Worm (Caenorhabditis elegans): ENCODE results near the gene msp-51.

ce11 chrIV:5332178-5332577 lies 37.0 kb upstream of the msp-51 start, which contains the start of gene Y4C6B.3:
- no peak for TF ChIP-seq nhr-77 (tag; optimal IDR thresholded peaks at IDR 0.05)
- no peak for TF ChIP-seq lin-39 (tag; optimal IDR thresholded peaks at IDR 0.05)
- no peak for TF ChIP-seq ztf-4 (tag; optimal IDR thresholded peaks at IDR 0.05)
- TF ChIP-seq C34F6.9 (tag; optimal IDR thresholded peaks at IDR 0.05) = no peak
- TF ChIP-seq elt-3 (tag; optimal IDR thresholded peaks at IDR 0.05) = no peak
- no peak for TF ChIP-seq aly-2 (tag; optimal IDR thresholded peaks at IDR 0.05)
- no peak for TF ChIP-seq elt-1 (tag; optimal IDR thresholded peaks at IDR 0.05)
- TF ChIP-seq ama-1 (optimal IDR thresholded peaks at IDR 0.05) = no peak
- TF ChIP-seq zag-1 (tag; optimal IDR thresholded peaks at IDR 0.05) = no peak
